Fruit fly (Drosophila melanogaster) whole organism, embryonic: ENCODE data around the gene CG1910.
A peak's percentile ranks its signal among the peaks of the same experiment; 100 is the strongest.

Experiments
- Atf-2 ChIP-seq: fragments of 200-800 bp; sonication (Bioruptor generic); optimal IDR thresholded peaks from 2 replicates; lab custom pipeline; 2016; ENCODE audit warnings: missing biosample characterization, missing genetic modification characterization
- Atf6 ChIP-seq: fragments of 200-800 bp; sonication (Bioruptor generic); IDR thresholded peaks from 2 replicates; pipeline ENCODE4 v1.3.6; 2022; ENCODE audit warnings: missing biosample characterization, missing genetic modification characterization
- Blimp-1 ChIP-seq: fragments of 200-800 bp; sonication (Bioruptor generic); optimal IDR thresholded peaks from 3 replicates; lab custom pipeline; 2018; ENCODE audit warnings: missing biosample characterization, missing genetic modification characterization, mild to moderate bottlenecking, moderate library complexity, missing genetic modification reagents
- CG10267 ChIP-seq: fragments of 200-800 bp; sonication (Bioruptor generic); optimal IDR thresholded peaks from 2 replicates; lab custom pipeline; 2018; ENCODE audit warnings: missing biosample characterization, mild to moderate bottlenecking, missing genetic modification characterization, moderate library complexity
- CG10321 ChIP-seq: fragments of 200-800 bp; sonication (Bioruptor generic); IDR thresholded peaks from 2 replicates; pipeline ENCODE4 v1.3.6; 2022; ENCODE audit warnings: missing biosample characterization, missing genetic modification characterization
- CG10654 ChIP-seq: fragments of 200-800 bp; sonication (Bioruptor generic); optimal IDR thresholded peaks from 2 replicates; lab custom pipeline; 2016; ENCODE audit warnings: missing biosample characterization, missing genetic modification characterization
- CG14667 ChIP-seq: fragments of 200-800 bp; sonication (Bioruptor generic); IDR thresholded peaks from 2 replicates; pipeline ENCODE4 v1.3.6; 2022; ENCODE audit warnings: missing biosample characterization, missing genetic modification characterization
- CG17802 ChIP-seq: fragments of 200-800 bp; sonication (Bioruptor generic); optimal IDR thresholded peaks from 2 replicates; lab custom pipeline; 2018; ENCODE audit warnings: missing biosample characterization, mild to moderate bottlenecking, missing genetic modification characterization, moderate library complexity
- CG2199 ChIP-seq: fragments of 200-800 bp; sonication (Bioruptor generic); IDR thresholded peaks from 3 replicates; pipeline ENCODE4 v1.3.6; 2022; ENCODE audit warnings: missing biosample characterization, missing genetic modification characterization
- CG2678 ChIP-seq: fragments of 200-800 bp; sonication (Bioruptor generic); optimal IDR thresholded peaks from 3 replicates; lab custom pipeline; 2019; ENCODE audit warnings: missing biosample characterization, mild to moderate bottlenecking, missing genetic modification characterization, moderate library complexity
- CG2712 ChIP-seq: fragments of 200-800 bp; optimal IDR thresholded peaks from 3 replicates; lab custom pipeline; 2019; ENCODE audit warnings: missing biosample characterization, mild to moderate bottlenecking, missing genetic modification characterization, moderate library complexity
- CG2889 ChIP-seq: fragments of 200-800 bp; sonication (Bioruptor generic); IDR thresholded peaks from 3 replicates; pipeline ENCODE4 v1.3.6; 2022; ENCODE audit warnings: missing biosample characterization, missing genetic modification characterization
- CG30020 ChIP-seq: fragments of 200-800 bp; optimal IDR thresholded peaks from 2 replicates; lab custom pipeline; 2019; ENCODE audit warnings: missing biosample characterization, mild to moderate bottlenecking, missing genetic modification characterization, moderate library complexity
- CG42726 ChIP-seq: fragments of 200-800 bp; sonication (Bioruptor generic); IDR thresholded peaks from 2 replicates; pipeline ENCODE4 v1.3.6; 2022; ENCODE audit warnings: missing biosample characterization, missing genetic modification characterization; ENCODE audit not compliant: partially characterized antibody
- CG4360 ChIP-seq: fragments of 200-800 bp; sonication (Bioruptor generic); IDR thresholded peaks from 2 replicates; pipeline ENCODE4 v1.3.6; 2022; ENCODE audit warnings: missing biosample characterization, missing genetic modification characterization
- CG4820 ChIP-seq: fragments of 200-800 bp; sonication (Bioruptor generic); optimal IDR thresholded peaks from 3 replicates; lab custom pipeline; 2016; ENCODE audit warnings: missing biosample characterization, missing genetic modification characterization
- CG7839 ChIP-seq: fragments of 200-800 bp; sonication (Bioruptor generic); optimal IDR thresholded peaks from 3 replicates; lab custom pipeline; 2018; ENCODE audit warnings: missing biosample characterization, mild to moderate bottlenecking, missing genetic modification characterization, moderate library complexity
- CG7987 ChIP-seq: fragments of 200-800 bp; sonication (Bioruptor generic); optimal IDR thresholded peaks from 2 replicates; lab custom pipeline; 2018; ENCODE audit warnings: missing biosample characterization, mild to moderate bottlenecking, missing genetic modification characterization, moderate library complexity
- CG9609 ChIP-seq: fragments of 200-800 bp; sonication (Bioruptor generic); optimal IDR thresholded peaks from 3 replicates; lab custom pipeline; 2016; ENCODE audit warnings: missing biosample characterization, missing genetic modification characterization
- CG9876 ChIP-seq: fragments of 200-800 bp; sonication (Bioruptor generic); optimal IDR thresholded peaks from 2 replicates; lab custom pipeline; 2016; ENCODE audit warnings: missing biosample characterization, missing genetic modification characterization
- Doc3 ChIP-seq: fragments of 200-800 bp; sonication (Bioruptor generic); IDR thresholded peaks from 3 replicates; pipeline ENCODE4 v1.3.6; 2022; ENCODE audit warnings: missing biosample characterization, missing genetic modification characterization; ENCODE audit not compliant: partially characterized antibody
- ERR ChIP-seq: fragments of 200-800 bp; sonication (Bioruptor generic); optimal IDR thresholded peaks from 2 replicates; lab custom pipeline; 2016; ENCODE audit warnings: missing biosample characterization, missing genetic modification characterization
- Ets97D ChIP-seq: fragments of 200-800 bp; sonication (Bioruptor generic); optimal IDR thresholded peaks from 3 replicates; lab custom pipeline; 2016; ENCODE audit warnings: missing biosample characterization, missing genetic modification characterization
- Jarid2 ChIP-seq: fragments of 200-800 bp; sonication (Bioruptor generic); optimal IDR thresholded peaks from 3 replicates; lab custom pipeline; 2017; ENCODE audit warnings: mild to moderate bottlenecking, missing biosample characterization, missing genetic modification reagents, missing genetic modification characterization
- Meics ChIP-seq: fragments of 200-800 bp; sonication (Bioruptor generic); optimal IDR thresholded peaks from 2 replicates; lab custom pipeline; 2017; ENCODE audit warnings: missing biosample characterization, mild to moderate bottlenecking, missing genetic modification characterization
- Neu2 ChIP-seq: fragments of 200-800 bp; sonication (Bioruptor generic); optimal IDR thresholded peaks from 3 replicates; lab custom pipeline; 2016; ENCODE audit warnings: missing biosample characterization, missing genetic modification characterization, borderline replicate concordance
- Rfx ChIP-seq: fragments of 200-800 bp; sonication (Bioruptor generic); IDR thresholded peaks from 2 replicates; pipeline ENCODE4 v1.3.6; 2022; ENCODE audit warnings: missing biosample characterization, missing genetic modification characterization
- Sin3A ChIP-seq: fragments of >200 bp; optimal IDR thresholded peaks from 2 replicates; lab custom pipeline; 2018
- Sry-β ChIP-seq: fragments of 200-800 bp; sonication (Bioruptor generic); optimal IDR thresholded peaks from 2 replicates; lab custom pipeline; 2018; ENCODE audit warnings: missing biosample characterization, mild to moderate bottlenecking, missing genetic modification characterization, moderate library complexity
- Xbp1 ChIP-seq: fragments of 200-800 bp; sonication (Bioruptor generic); optimal IDR thresholded peaks from 3 replicates; lab custom pipeline; 2016; ENCODE audit warnings: missing biosample characterization, mild to moderate bottlenecking, missing genetic modification characterization
- ato ChIP-seq: fragments of 200-800 bp; sonication (Bioruptor generic); IDR thresholded peaks from 2 replicates; pipeline ENCODE4 v1.3.6; 2022; ENCODE audit warnings: missing biosample characterization, missing genetic modification characterization; ENCODE audit not compliant: partially characterized antibody
- az2 ChIP-seq: fragments of 200-800 bp; sonication (Bioruptor generic); optimal IDR thresholded peaks from 3 replicates; lab custom pipeline; 2016; ENCODE audit warnings: missing biosample characterization, missing genetic modification characterization
- cg ChIP-seq: fragments of 200-800 bp; sonication (Bioruptor generic); optimal IDR thresholded peaks from 3 replicates; lab custom pipeline; 2019; ENCODE audit warnings: missing biosample characterization, mild to moderate bottlenecking, missing genetic modification characterization, moderate library complexity
- chm ChIP-seq: fragments of 200-800 bp; sonication (Bioruptor generic); IDR thresholded peaks from 2 replicates; pipeline ENCODE4 v1.3.6; 2022; ENCODE audit warnings: missing biosample characterization, missing genetic modification characterization
- danr ChIP-seq: fragments of 200-800 bp; sonication (Bioruptor generic); IDR thresholded peaks from 2 replicates; pipeline ENCODE4 v1.3.6; 2022; ENCODE audit warnings: missing biosample characterization, missing genetic modification characterization
- dpn ChIP-seq, 2 experiments: fragments of 200-800 bp; sonication (Bioruptor generic); optimal IDR thresholded peaks; 3 replicates each; lab custom pipeline; 2016; ENCODE audit warnings: missing biosample characterization in 2 of 2, missing genetic modification characterization in 2 of 2
- en ChIP-seq: fragments of 200-800 bp; sonication (Bioruptor generic); optimal IDR thresholded peaks from 2 replicates; lab custom pipeline; 2016; ENCODE audit warnings: missing biosample characterization, missing genetic modification characterization
- jigr1 ChIP-seq: fragments of 200-800 bp; sonication (Bioruptor generic); IDR thresholded peaks from 3 replicates; pipeline ENCODE4 v1.3.6; 2022; ENCODE audit warnings: missing biosample characterization, missing genetic modification characterization
- lbe ChIP-seq: fragments of 200-800 bp; sonication (Bioruptor generic); optimal IDR thresholded peaks from 2 replicates; lab custom pipeline; 2016; ENCODE audit warnings: missing biosample characterization, mild to moderate bottlenecking, missing genetic modification characterization
- lilli ChIP-seq: fragments of 200-800 bp; sonication (Bioruptor generic); optimal IDR thresholded peaks from 3 replicates; lab custom pipeline; 2016; ENCODE audit warnings: missing biosample characterization, missing genetic modification characterization
- luna ChIP-seq: fragments of 200-800 bp; sonication (Bioruptor generic); optimal IDR thresholded peaks from 2 replicates; lab custom pipeline; 2016; ENCODE audit warnings: missing biosample characterization, missing genetic modification characterization
- org-1 ChIP-seq: fragments of 200-800 bp; sonication (Bioruptor generic); optimal IDR thresholded peaks from 2 replicates; lab custom pipeline; 2017; ENCODE audit warnings: missing biosample characterization, missing genetic modification characterization
- row ChIP-seq: fragments of 200-800 bp; sonication (Bioruptor generic); IDR thresholded peaks from 3 replicates; pipeline ENCODE4 v1.3.6; 2022; ENCODE audit warnings: missing biosample characterization, missing genetic modification characterization
- salm ChIP-seq: fragments of 200-800 bp; sonication (Bioruptor generic); optimal IDR thresholded peaks from 2 replicates; lab custom pipeline; 2018; ENCODE audit warnings: missing biosample characterization, mild to moderate bottlenecking, missing genetic modification characterization
- slbo ChIP-seq: fragments of 200-800 bp; sonication (Bioruptor generic); IDR thresholded peaks from 2 replicates; pipeline ENCODE4 v1.3.6; 2022; ENCODE audit warnings: missing biosample characterization, missing genetic modification characterization
- slp2 ChIP-seq: fragments of 200-800 bp; sonication (Bioruptor generic); optimal IDR thresholded peaks from 2 replicates; lab custom pipeline; 2016; ENCODE audit warnings: missing biosample characterization, missing genetic modification characterization
- so ChIP-seq: fragments of 200-800 bp; sonication (Bioruptor generic); IDR thresholded peaks from 3 replicates; pipeline ENCODE4 v1.3.6; 2022; ENCODE audit warnings: missing biosample characterization, missing genetic modification characterization
- sr ChIP-seq: fragments of 200-800 bp; sonication (Bioruptor generic); IDR thresholded peaks from 3 replicates; pipeline ENCODE4 v1.3.6; 2022; ENCODE audit warnings: missing biosample characterization, missing genetic modification characterization
- tin ChIP-seq: fragments of 200-800 bp; sonication (Bioruptor generic); optimal IDR thresholded peaks from 3 replicates; lab custom pipeline; 2016; ENCODE audit warnings: missing biosample characterization, missing genetic modification characterization
- unc-4 ChIP-seq: fragments of 200-800 bp; sonication (Bioruptor generic); IDR thresholded peaks from 2 replicates; pipeline ENCODE4 v1.3.6; 2022; ENCODE audit warnings: missing biosample characterization, missing genetic modification characterization; ENCODE audit not compliant: partially characterized antibody
- zfh1 ChIP-seq: fragments of 200-800 bp; sonication (Bioruptor generic); IDR thresholded peaks from 3 replicates; pipeline ENCODE4 v1.3.6; 2022; ENCODE audit warnings: missing biosample characterization, missing genetic modification characterization

The CG1910 gene

dm6 chr3R:31723206-31723933, 24.1 kb upstream of the CG1910 start (continued):
- no peak for TF ChIP-seq Atf6
- no peak for TF ChIP-seq Sry-β (GFP tag; lab: Kevin White, UChicago)
- TF ChIP-seq chm (GFP tag; lab: Robert Waterston, UW) = no peak
- TF ChIP-seq CG4820 = peak; percentile 15
- TF ChIP-seq CG10654 (GFP tag; lab: Kevin White, UChicago) = no peak
- TF ChIP-seq lilli (GFP tag; lab: Kevin White, UChicago) = peak; percentile 9
- TF ChIP-seq Sin3A (lab: Kevin White, UChicago) = no peak
- TF ChIP-seq slp2 (GFP tag; lab: Kevin White, UChicago) = no peak
- TF ChIP-seq CG30020 (tag; lab: Kevin White, UChicago) = no peak
- no peak for TF ChIP-seq dpn (GFP tag; optimal IDR thresholded peaks at IDR 0.05; lab: Kevin White, UChicago)
- TF ChIP-seq Ets97D (GFP tag; lab: Kevin White, UChicago) = no peak
- TF ChIP-seq unc-4 = no peak
- TF ChIP-seq so = no peak
- TF ChIP-seq CG9876 (GFP tag; lab: Kevin White, UChicago) = no peak
- no peak for TF ChIP-seq CG14667
- peak; percentile 89 for TF ChIP-seq cg (GFP tag; lab: Kevin White, UChicago)
- TF ChIP-seq CG7987 (GFP tag; lab: Kevin White, UChicago) = no peak
- no peak for TF ChIP-seq ato (GFP tag; lab: Robert Waterston, UW)
- TF ChIP-seq Jarid2 (GFP tag; lab: Kevin White, UChicago) = peak; percentile 6
- no peak; the same call in 2 of the 3 replicates for TF ChIP-seq CG2199 (GFP tag; lab: Robert Waterston, UW)
- peak; percentile 29; the same call in 1 of the 2 replicates for TF ChIP-seq Rfx (GFP tag; lab: Robert Waterston, UW)
- TF ChIP-seq CG42726 = no peak
- no peak for TF ChIP-seq az2 (GFP tag; lab: Kevin White, UChicago)
- TF ChIP-seq lbe (GFP tag; lab: Kevin White, UChicago) = no peak
- no peak for TF ChIP-seq danr
- TF ChIP-seq CG17802 = no peak
- TF ChIP-seq Doc3 = no peak
- no peak for TF ChIP-seq salm
- peak; percentile 99 for TF ChIP-seq CG4360 (GFP tag; lab: Robert Waterston, UW)
- TF ChIP-seq CG9609 (GFP tag; lab: Kevin White, UChicago) = no peak
- TF ChIP-seq CG2889 (GFP tag; lab: Robert Waterston, UW) = no peak
- no peak for TF ChIP-seq jigr1 (GFP tag; lab: Robert Waterston, UW)
- TF ChIP-seq org-1 = peak; percentile 28
- peak; percentile 2 for TF ChIP-seq CG10267 (tag; lab: Kevin White, UChicago)
- peak; percentile 7 for TF ChIP-seq Xbp1 (GFP tag; lab: Kevin White, UChicago)
- no peak for TF ChIP-seq zfh1 (GFP tag; lab: Robert Waterston, UW)
- no peak for TF ChIP-seq row
- no peak for TF ChIP-seq en
- peak; percentile 34 for TF ChIP-seq CG7839 (tag; lab: Kevin White, UChicago)
- peak; percentile 49 for TF ChIP-seq CG2712 (tag; lab: Kevin White, UChicago)
- no peak for TF ChIP-seq Atf-2 (GFP tag; lab: Kevin White, UChicago)
- TF ChIP-seq ERR (GFP tag; lab: Kevin White, UChicago) = no peak
- peak; percentile 34 for TF ChIP-seq Blimp-1 (GFP tag; lab: Kevin White, UChicago)
- TF ChIP-seq luna (GFP tag; lab: Kevin White, UChicago) = no peak
- no peak for TF ChIP-seq Neu2
- TF ChIP-seq tin (GFP tag; lab: Kevin White, UChicago) = no peak
- no peak for TF ChIP-seq CG10321 (GFP tag; lab: Robert Waterston, UW)
- 0 out of 2 replicates have a peak, but pooled peaks have one; percentile 9 for TF ChIP-seq slbo (GFP tag; lab: Robert Waterston, UW)
- peak; percentile 37 for TF ChIP-seq Meics (GFP tag; lab: Kevin White, UChicago)
- no peak for TF ChIP-seq sr (GFP tag; lab: Robert Waterston, UW)
- TF ChIP-seq CG2678 = peak; percentile 54
